Fruit fly (Drosophila melanogaster) whole organism, embryonic: ENCODE measurements around the gene CG43814.

Source experiments
- B-H1 ChIP-seq: fragments of 200-800 bp; sonication (Bioruptor generic); IDR thresholded peaks from 3 replicates; pipeline ENCODE4 v1.3.6; 2022; ENCODE audit warnings: missing biosample characterization, missing genetic modification characterization
- CG10209 ChIP-seq: fragments of 200-800 bp; sonication (Bioruptor generic); optimal IDR thresholded peaks from 3 replicates; lab custom pipeline; 2017; ENCODE audit warnings: missing biosample characterization, mild to moderate bottlenecking, missing genetic modification characterization, missing genetic modification reagents
- CG1647 ChIP-seq: fragments of 200-800 bp; sonication (Bioruptor generic); optimal IDR thresholded peaks from 3 replicates; lab custom pipeline; 2016; ENCODE audit warnings: missing biosample characterization, missing genetic modification characterization
- CG4820 ChIP-seq: fragments of 200-800 bp; sonication (Bioruptor generic); optimal IDR thresholded peaks from 3 replicates; lab custom pipeline; 2016; ENCODE audit warnings: missing biosample characterization, missing genetic modification characterization
- CG8478 ChIP-seq: fragments of >200 bp; optimal IDR thresholded peaks from 2 replicates; lab custom pipeline; 2018
- CrebB ChIP-seq: fragments of 200-800 bp; sonication (Bioruptor generic); optimal IDR thresholded peaks from 3 replicates; lab custom pipeline; 2018; ENCODE audit warnings: missing biosample characterization, mild to moderate bottlenecking, missing genetic modification characterization
- D19B ChIP-seq: fragments of 200-800 bp; sonication (Bioruptor generic); optimal IDR thresholded peaks from 2 replicates; lab custom pipeline; 2017; ENCODE audit warnings: missing biosample characterization, mild to moderate bottlenecking, missing genetic modification characterization
- Dip3 ChIP-seq: fragments of 200-800 bp; sonication (Bioruptor generic); optimal IDR thresholded peaks from 3 replicates; lab custom pipeline; 2016; ENCODE audit warnings: missing biosample characterization, missing genetic modification characterization
- Sox102F ChIP-seq: fragments of 200-800 bp; sonication (Bioruptor generic); optimal IDR thresholded peaks from 2 replicates; lab custom pipeline; 2018; ENCODE audit warnings: missing biosample characterization, mild to moderate bottlenecking, missing genetic modification characterization, moderate library complexity
- bcd ChIP-seq: fragments of 200-800 bp; sonication (Bioruptor generic); optimal IDR thresholded peaks from 2 replicates; lab custom pipeline; 2017; ENCODE audit warnings: missing biosample characterization, mild to moderate bottlenecking, missing genetic modification characterization
- br ChIP-seq: fragments of >200 bp; optimal IDR thresholded peaks from 2 replicates; lab custom pipeline; 2017
- disco-r ChIP-seq: fragments of 200-800 bp; sonication (Bioruptor generic); optimal IDR thresholded peaks from 2 replicates; lab custom pipeline; 2016; ENCODE audit warnings: missing biosample characterization, missing genetic modification characterization
- gcm ChIP-seq: fragments of 200-800 bp; sonication (Bioruptor generic); optimal IDR thresholded peaks from 2 replicates; lab custom pipeline; 2019; ENCODE audit warnings: missing biosample characterization, mild to moderate bottlenecking, missing genetic modification characterization, moderate library complexity
- nerfin-1 ChIP-seq: fragments of 200-800 bp; sonication (Bioruptor generic); optimal IDR thresholded peaks from 3 replicates; lab custom pipeline; 2019; ENCODE audit warnings: missing biosample characterization, mild to moderate bottlenecking, missing genetic modification characterization, moderate library complexity

DNA sequence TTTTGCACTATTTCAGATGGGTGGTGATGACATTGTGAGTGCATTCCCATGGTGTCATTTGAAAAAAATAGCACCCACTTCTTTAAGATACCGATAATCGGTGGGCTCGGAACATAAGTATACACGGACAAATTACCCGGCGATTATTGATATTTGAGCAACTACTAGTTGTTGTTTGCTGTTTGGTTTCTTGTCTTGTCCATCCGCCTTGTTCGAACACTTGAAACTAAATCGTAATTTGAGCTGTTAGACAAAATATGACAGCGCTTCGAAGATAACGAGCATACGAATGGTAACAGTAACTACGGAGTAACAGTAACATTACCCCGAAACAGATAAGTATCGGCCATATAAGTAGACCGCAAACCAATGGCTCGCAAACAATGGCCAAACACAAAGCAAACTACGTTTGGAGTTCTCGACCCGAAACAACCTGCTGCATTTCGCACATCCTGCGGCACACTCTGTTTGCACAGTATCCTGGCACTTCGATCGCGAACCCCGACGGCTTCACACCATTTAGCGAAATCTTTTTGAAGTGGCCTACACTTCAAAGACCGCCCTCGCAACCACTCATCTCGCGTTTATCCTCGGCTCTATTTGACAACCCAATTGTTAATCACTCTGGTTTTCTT lies 24.1 kb downstream of the CG43814 start:
- no peak for TF ChIP-seq CG10209
- TF ChIP-seq Dip3 (GFP tag; lab: Kevin White, UChicago) = no peak
- TF ChIP-seq CG1647 (GFP tag; lab: Kevin White, UChicago) = no peak
- no peak for TF ChIP-seq nerfin-1 (tag; lab: Kevin White, UChicago)
- TF ChIP-seq disco-r = no peak
- no peak for TF ChIP-seq B-H1 (GFP tag; lab: Robert Waterston, UW)
- no peak for TF ChIP-seq CrebB
- TF ChIP-seq gcm (GFP tag; lab: Kevin White, UChicago) = no peak
- TF ChIP-seq Sox102F = no peak
- no peak for TF ChIP-seq CG8478 (lab: Kevin White, UChicago)
- TF ChIP-seq CG4820 (GFP tag; lab: Kevin White, UChicago) = no peak
- TF ChIP-seq br (lab: Kevin White, UChicago) = no peak
- TF ChIP-seq bcd = no peak
- no peak for TF ChIP-seq D19B (GFP tag; lab: Kevin White, UChicago)
